Fruit fly (Drosophila melanogaster) whole organism, embryonic: ENCODE measurements around the gene ppk30.

ENCODE experiments used
- Aef1 ChIP-seq: fragments of 200-800 bp; sonication (Bioruptor generic); IDR thresholded peaks from 3 replicates; pipeline ENCODE4 v1.3.6; 2022; ENCODE audit warnings: missing biosample characterization, missing genetic modification characterization
- Antp ChIP-seq: fragments of 200-800 bp; sonication (Bioruptor generic); optimal IDR thresholded peaks from 3 replicates; lab custom pipeline; 2016; ENCODE audit warnings: missing biosample characterization, missing genetic modification characterization
- Atf3 ChIP-seq: fragments of 200-800 bp; sonication (Bioruptor generic); optimal IDR thresholded peaks from 3 replicates; lab custom pipeline; 2016; ENCODE audit warnings: missing biosample characterization, missing genetic modification characterization
- CG10209 ChIP-seq: fragments of 200-800 bp; sonication (Bioruptor generic); optimal IDR thresholded peaks from 3 replicates; lab custom pipeline; 2017; ENCODE audit warnings: missing biosample characterization, mild to moderate bottlenecking, missing genetic modification characterization, missing genetic modification reagents
- CG11247 ChIP-seq: fragments of 200-800 bp; sonication (Bioruptor generic); IDR thresholded peaks from 2 replicates; pipeline ENCODE4 v1.3.6; 2022; ENCODE audit warnings: missing biosample characterization, missing genetic modification characterization
- CG14050 ChIP-seq: fragments of 200-800 bp; sonication (Bioruptor generic); IDR thresholded peaks from 3 replicates; pipeline ENCODE4 v1.3.6; 2022; ENCODE audit warnings: missing biosample characterization, missing genetic modification characterization
- CG1602 ChIP-seq: fragments of 200-800 bp; sonication (Bioruptor generic); optimal IDR thresholded peaks from 3 replicates; lab custom pipeline; 2016; ENCODE audit warnings: missing biosample characterization, missing genetic modification characterization
- CG1603 ChIP-seq: fragments of 200-800 bp; sonication (Bioruptor generic); optimal IDR thresholded peaks from 2 replicates; lab custom pipeline; 2019; ENCODE audit warnings: missing biosample characterization, mild to moderate bottlenecking, missing genetic modification characterization, moderate library complexity
- CG16813 ChIP-seq: fragments of 200-800 bp; sonication (Bioruptor generic); IDR thresholded peaks from 3 replicates; pipeline ENCODE4 v1.3.6; 2022; ENCODE audit warnings: missing biosample characterization, missing genetic modification characterization; ENCODE audit not compliant: partially characterized antibody
- CG17385 ChIP-seq: fragments of 200-800 bp; sonication (Bioruptor generic); optimal IDR thresholded peaks from 3 replicates; lab custom pipeline; 2018; ENCODE audit warnings: missing biosample characterization, mild to moderate bottlenecking, missing genetic modification characterization
- CG18011 ChIP-seq: fragments of 200-800 bp; sonication (Bioruptor generic); optimal IDR thresholded peaks from 2 replicates; lab custom pipeline; 2017; ENCODE audit warnings: missing biosample characterization, missing genetic modification characterization, mild to moderate bottlenecking, moderate library complexity, missing genotype
- CG2875 ChIP-seq: fragments of 200-800 bp; sonication (Bioruptor generic); optimal IDR thresholded peaks from 2 replicates; lab custom pipeline; 2017; ENCODE audit warnings: missing biosample characterization, mild to moderate bottlenecking, missing genetic modification characterization, missing genetic modification reagents
- CG3281 ChIP-seq: fragments of 200-800 bp; sonication (Bioruptor generic); optimal IDR thresholded peaks from 3 replicates; lab custom pipeline; 2017; ENCODE audit warnings: missing biosample characterization, mild to moderate bottlenecking, missing genetic modification characterization
- CG4282 ChIP-seq: fragments of 200-800 bp; sonication (Bioruptor generic); optimal IDR thresholded peaks from 2 replicates; lab custom pipeline; 2016; ENCODE audit warnings: missing biosample characterization, missing genetic modification characterization
- CG4360 ChIP-seq: fragments of 200-800 bp; sonication (Bioruptor generic); IDR thresholded peaks from 2 replicates; pipeline ENCODE4 v1.3.6; 2022; ENCODE audit warnings: missing biosample characterization, missing genetic modification characterization
- CG6791 ChIP-seq: fragments of 200-800 bp; sonication (Bioruptor generic); IDR thresholded peaks from 3 replicates; pipeline ENCODE4 v1.3.6; 2022; ENCODE audit warnings: missing biosample characterization, missing genetic modification characterization; ENCODE audit not compliant: partially characterized antibody
- CG8359 ChIP-seq: fragments of 200-800 bp; sonication (Bioruptor generic); optimal IDR thresholded peaks from 2 replicates; lab custom pipeline; 2017; ENCODE audit warnings: missing biosample characterization, mild to moderate bottlenecking, missing genetic modification characterization, borderline replicate concordance
- D19B ChIP-seq: fragments of 200-800 bp; sonication (Bioruptor generic); optimal IDR thresholded peaks from 2 replicates; lab custom pipeline; 2017; ENCODE audit warnings: missing biosample characterization, mild to moderate bottlenecking, missing genetic modification characterization
- Dp ChIP-seq: fragments of 200-800 bp; sonication (Bioruptor generic); optimal IDR thresholded peaks from 2 replicates; lab custom pipeline; 2018; ENCODE audit warnings: missing biosample characterization, mild to moderate bottlenecking, missing genetic modification characterization, moderate library complexity
- H15 ChIP-seq: fragments of 200-800 bp; sonication (Bioruptor generic); IDR thresholded peaks from 3 replicates; pipeline ENCODE4 v1.3.6; 2022; ENCODE audit warnings: missing biosample characterization, missing genetic modification characterization
- HHEX ChIP-seq: fragments of 200-800 bp; sonication (Bioruptor generic); optimal IDR thresholded peaks from 3 replicates; lab custom pipeline; 2017; ENCODE audit warnings: missing biosample characterization, mild to moderate bottlenecking, missing genetic modification characterization, missing genetic modification reagents
- Hand ChIP-seq: fragments of 200-800 bp; sonication (Bioruptor generic); optimal IDR thresholded peaks from 2 replicates; lab custom pipeline; 2017; ENCODE audit warnings: mild to moderate bottlenecking, missing biosample characterization, missing genetic modification reagents, missing genetic modification characterization
- Hr51 ChIP-seq, 2 experiments: fragments of 200-800 bp; sonication (Bioruptor generic); optimal IDR thresholded peaks; 2 replicates in 1 of 2; 3 replicates in 1 of 2; lab custom pipeline; 2016 to 2018; ENCODE audit warnings: missing biosample characterization in 2 of 2, missing genetic modification characterization in 2 of 2, mild to moderate bottlenecking in 1 of 2, moderate library complexity in 1 of 2
- Hsf ChIP-seq: fragments of 200-800 bp; sonication (Bioruptor generic); optimal IDR thresholded peaks from 3 replicates; lab custom pipeline; 2016; ENCODE audit warnings: missing biosample characterization, missing genetic modification characterization
- MTF-1 ChIP-seq: fragments of 200-800 bp; sonication (Bioruptor generic); optimal IDR thresholded peaks from 2 replicates; lab custom pipeline; 2018; ENCODE audit warnings: missing biosample characterization, mild to moderate bottlenecking, missing genetic modification characterization, borderline replicate concordance
- Nf-YC ChIP-seq: fragments of 200-800 bp; optimal IDR thresholded peaks from 3 replicates; lab custom pipeline; 2019; ENCODE audit warnings: missing biosample characterization, mild to moderate bottlenecking, missing genetic modification characterization, moderate library complexity
- Rfx ChIP-seq: fragments of 200-800 bp; sonication (Bioruptor generic); IDR thresholded peaks from 2 replicates; pipeline ENCODE4 v1.3.6; 2022; ENCODE audit warnings: missing biosample characterization, missing genetic modification characterization
- Six4 ChIP-seq: fragments of 200-800 bp; sonication (Bioruptor generic); optimal IDR thresholded peaks from 2 replicates; lab custom pipeline; 2016; ENCODE audit warnings: missing biosample characterization, missing genetic modification characterization
- Sox102F ChIP-seq: fragments of 200-800 bp; sonication (Bioruptor generic); optimal IDR thresholded peaks from 2 replicates; lab custom pipeline; 2018; ENCODE audit warnings: missing biosample characterization, mild to moderate bottlenecking, missing genetic modification characterization, moderate library complexity
- TFAM ChIP-seq: fragments of 200-800 bp; sonication (Bioruptor generic); optimal IDR thresholded peaks from 2 replicates; lab custom pipeline; 2017; ENCODE audit warnings: missing biosample characterization, missing genetic modification characterization, inconsistent platforms
- abd-A ChIP-seq: fragments of 200-800 bp; sonication (Bioruptor generic); optimal IDR thresholded peaks from 3 replicates; lab custom pipeline; 2019; ENCODE audit warnings: missing biosample characterization, mild to moderate bottlenecking, missing genetic modification characterization, moderate library complexity
- az2 ChIP-seq: fragments of 200-800 bp; sonication (Bioruptor generic); optimal IDR thresholded peaks from 3 replicates; lab custom pipeline; 2016; ENCODE audit warnings: missing biosample characterization, missing genetic modification characterization
- cas ChIP-seq: fragments of 200-800 bp; sonication (Bioruptor generic); IDR thresholded peaks from 2 replicates; pipeline ENCODE4 v1.3.6; 2022; ENCODE audit warnings: missing biosample characterization, missing genetic modification characterization
- corto ChIP-seq: fragments of 200-800 bp; sonication (Bioruptor generic); optimal IDR thresholded peaks from 2 replicates; lab custom pipeline; 2016; ENCODE audit warnings: missing biosample characterization, mild to moderate bottlenecking, missing genetic modification characterization, moderate library complexity
- eve ChIP-seq, 2 experiments: fragments of >200 bp; optimal IDR thresholded peaks; 2 replicates each; lab custom pipeline; 2017; ENCODE audit warnings: missing biosample characterization in 2 of 2, missing genetic modification characterization in 2 of 2
- fd96Cb ChIP-seq: fragments of 200-800 bp; sonication (Bioruptor generic); optimal IDR thresholded peaks from 2 replicates; lab custom pipeline; 2018; ENCODE audit warnings: missing biosample characterization, mild to moderate bottlenecking, missing genetic modification characterization, moderate library complexity
- gt ChIP-seq: fragments of 200-800 bp; sonication (Bioruptor generic); IDR thresholded peaks from 2 replicates; pipeline ENCODE4 v1.3.6; 2022; ENCODE audit warnings: missing biosample characterization, missing genetic modification characterization
- hb ChIP-seq: fragments of 200-800 bp; sonication (Bioruptor generic); IDR thresholded peaks from 3 replicates; pipeline ENCODE4 v1.3.6; 2022; ENCODE audit warnings: missing biosample characterization, missing genetic modification characterization; ENCODE audit not compliant: partially characterized antibody
- jigr1 ChIP-seq: fragments of 200-800 bp; sonication (Bioruptor generic); IDR thresholded peaks from 3 replicates; pipeline ENCODE4 v1.3.6; 2022; ENCODE audit warnings: missing biosample characterization, missing genetic modification characterization
- lbe ChIP-seq: fragments of 200-800 bp; sonication (Bioruptor generic); optimal IDR thresholded peaks from 2 replicates; lab custom pipeline; 2016; ENCODE audit warnings: missing biosample characterization, mild to moderate bottlenecking, missing genetic modification characterization
- lmd ChIP-seq: fragments of 200-800 bp; sonication (Bioruptor generic); IDR thresholded peaks from 2 replicates; pipeline ENCODE4 v1.3.6; 2022; ENCODE audit warnings: missing biosample characterization, missing genetic modification characterization
- maf-S ChIP-seq: fragments of 200-800 bp; sonication (Bioruptor generic); optimal IDR thresholded peaks from 2 replicates; lab custom pipeline; 2016; ENCODE audit warnings: missing biosample characterization, missing genetic modification characterization
- nerfin-2 ChIP-seq: fragments of 200-800 bp; sonication (Bioruptor generic); IDR thresholded peaks from 2 replicates; pipeline ENCODE4 v1.3.6; 2022; ENCODE audit warnings: missing biosample characterization, missing genetic modification characterization; ENCODE audit not compliant: partially characterized antibody
- pum ChIP-seq: fragments of 200-800 bp; sonication (Bioruptor generic); optimal IDR thresholded peaks from 2 replicates; lab custom pipeline; 2016; ENCODE audit warnings: missing biosample characterization, missing genetic modification characterization
- pzg ChIP-seq: fragments of 200-800 bp; sonication (Bioruptor generic); optimal IDR thresholded peaks from 3 replicates; lab custom pipeline; 2018; ENCODE audit warnings: missing biosample characterization, mild to moderate bottlenecking, missing genetic modification characterization, moderate library complexity
- salm ChIP-seq: fragments of 200-800 bp; sonication (Bioruptor generic); optimal IDR thresholded peaks from 2 replicates; lab custom pipeline; 2018; ENCODE audit warnings: missing biosample characterization, mild to moderate bottlenecking, missing genetic modification characterization
- sima ChIP-seq: fragments of 200-800 bp; sonication (Bioruptor generic); optimal IDR thresholded peaks from 2 replicates; lab custom pipeline; 2016; ENCODE audit warnings: missing biosample characterization, missing genetic modification characterization
- tx ChIP-seq: fragments of 200-800 bp; sonication (Bioruptor generic); optimal IDR thresholded peaks from 2 replicates; lab custom pipeline; 2016; ENCODE audit warnings: missing biosample characterization, missing genetic modification characterization
- usp ChIP-seq: fragments of >200 bp; optimal IDR thresholded peaks from 2 replicates; lab custom pipeline; 2017; ENCODE audit warnings: missing biosample characterization, missing genetic modification characterization
- wdn ChIP-seq: fragments of 200-800 bp; sonication (Bioruptor generic); IDR thresholded peaks from 2 replicates; pipeline ENCODE4 v1.3.6; 2022; ENCODE audit warnings: missing biosample characterization, missing genetic modification characterization
- zfh2 ChIP-seq: fragments of 200-800 bp; sonication (Bioruptor generic); optimal IDR thresholded peaks from 2 replicates; lab custom pipeline; 2016; ENCODE audit warnings: missing biosample characterization, missing genetic modification characterization

ppk30 gene

dm6 chr3R:29696359-29696758 lies 27.4 kb downstream of the ppk30 start (continued):
- TF ChIP-seq CG6791 (GFP tag; lab: Robert Waterston, UW) = no peak
- no peak for TF ChIP-seq CG10209 (GFP tag; lab: Kevin White, UChicago)
- no peak for TF ChIP-seq lbe (GFP tag; lab: Kevin White, UChicago)
- no peak for TF ChIP-seq Sox102F (GFP tag; lab: Kevin White, UChicago)
- no peak for TF ChIP-seq corto (GFP tag; lab: Kevin White, UChicago)
- no peak for TF ChIP-seq tx (GFP tag; lab: Kevin White, UChicago)
- TF ChIP-seq Rfx = no peak
- no peak for TF ChIP-seq CG8359
- no peak for TF ChIP-seq Nf-YC (tag; lab: Kevin White, UChicago)
- TF ChIP-seq CG17385 = no peak
- no peak for TF ChIP-seq CG11247
- TF ChIP-seq az2 (GFP tag; lab: Kevin White, UChicago) = no peak
- TF ChIP-seq MTF-1 (GFP tag; lab: Kevin White, UChicago) = no peak
- no peak for TF ChIP-seq jigr1
- no peak for TF ChIP-seq usp (GFP tag; lab: Kevin White, UChicago)
- TF ChIP-seq Atf3 (GFP tag; lab: Kevin White, UChicago) = peak; percentile 10
- no peak for TF ChIP-seq gt (GFP tag; lab: Robert Waterston, UW)
- no peak for TF ChIP-seq Six4 (GFP tag; lab: Kevin White, UChicago)
- TF ChIP-seq HHEX (GFP tag; lab: Kevin White, UChicago) = no peak
- no peak for TF ChIP-seq CG14050 (GFP tag; lab: Robert Waterston, UW)
- no peak for TF ChIP-seq CG2875 (GFP tag; lab: Kevin White, UChicago)
- TF ChIP-seq salm (tag; lab: Kevin White, UChicago) = no peak
- TF ChIP-seq CG1602 (GFP tag; lab: Kevin White, UChicago) = peak; percentile 18
- TF ChIP-seq lmd = peak; percentile 19; the same call in 1 of the 2 replicates
- no peak for TF ChIP-seq TFAM (GFP tag; lab: Kevin White, UChicago)
- no peak for TF ChIP-seq Aef1
- 0 out of 2 replicates have a peak, but pooled peaks have one; percentile 15 for TF ChIP-seq CG4360 (GFP tag; lab: Robert Waterston, UW)
- no peak for TF ChIP-seq Antp (GFP tag; lab: Kevin White, UChicago)
- no peak for TF ChIP-seq maf-S (GFP tag; lab: Kevin White, UChicago)
- TF ChIP-seq D19B (GFP tag; lab: Kevin White, UChicago) = no peak
- no peak for TF ChIP-seq CG16813 (GFP tag; lab: Robert Waterston, UW)
- TF ChIP-seq Hand (GFP tag; lab: Kevin White, UChicago) = no peak
- TF ChIP-seq CG4282 = no peak
- TF ChIP-seq sima (GFP tag; lab: Kevin White, UChicago) = no peak
- no peak for TF ChIP-seq CG3281
- TF ChIP-seq nerfin-2 (GFP tag; lab: Robert Waterston, UW) = no peak
- TF ChIP-seq Hr51 (GFP tag; optimal IDR thresholded peaks at IDR 0.05; lab: Kevin White, UChicago) = no peak
- TF ChIP-seq fd96Cb (tag; lab: Kevin White, UChicago) = no peak
- TF ChIP-seq Dp (GFP tag; lab: Kevin White, UChicago) = no peak
- TF ChIP-seq pzg (GFP tag; lab: Kevin White, UChicago) = no peak
- TF ChIP-seq hb (GFP tag; lab: Robert Waterston, UW) = no peak
- no peak for TF ChIP-seq wdn (GFP tag; lab: Robert Waterston, UW)
- no peak for TF ChIP-seq CG18011 (GFP tag; lab: Kevin White, UChicago)
- peak; percentile 63 for TF ChIP-seq CG1603 (tag; lab: Kevin White, UChicago)
- no peak for TF ChIP-seq cas
- no peak for TF ChIP-seq pum (GFP tag; lab: Kevin White, UChicago)
- no peak for TF ChIP-seq zfh2
- no peak for TF ChIP-seq Hsf
- no peak for TF ChIP-seq abd-A (tag; lab: Kevin White, UChicago)
- no peak for TF ChIP-seq eve (GFP tag; optimal IDR thresholded peaks at IDR 0.05; lab: Kevin White, UChicago)
- TF ChIP-seq H15 (GFP tag; lab: Robert Waterston, UW) = no peak
